Fruit fly (Drosophila melanogaster): Measurements from ENCODE around the gene Atg1.

Gene Atg1

DNA sequence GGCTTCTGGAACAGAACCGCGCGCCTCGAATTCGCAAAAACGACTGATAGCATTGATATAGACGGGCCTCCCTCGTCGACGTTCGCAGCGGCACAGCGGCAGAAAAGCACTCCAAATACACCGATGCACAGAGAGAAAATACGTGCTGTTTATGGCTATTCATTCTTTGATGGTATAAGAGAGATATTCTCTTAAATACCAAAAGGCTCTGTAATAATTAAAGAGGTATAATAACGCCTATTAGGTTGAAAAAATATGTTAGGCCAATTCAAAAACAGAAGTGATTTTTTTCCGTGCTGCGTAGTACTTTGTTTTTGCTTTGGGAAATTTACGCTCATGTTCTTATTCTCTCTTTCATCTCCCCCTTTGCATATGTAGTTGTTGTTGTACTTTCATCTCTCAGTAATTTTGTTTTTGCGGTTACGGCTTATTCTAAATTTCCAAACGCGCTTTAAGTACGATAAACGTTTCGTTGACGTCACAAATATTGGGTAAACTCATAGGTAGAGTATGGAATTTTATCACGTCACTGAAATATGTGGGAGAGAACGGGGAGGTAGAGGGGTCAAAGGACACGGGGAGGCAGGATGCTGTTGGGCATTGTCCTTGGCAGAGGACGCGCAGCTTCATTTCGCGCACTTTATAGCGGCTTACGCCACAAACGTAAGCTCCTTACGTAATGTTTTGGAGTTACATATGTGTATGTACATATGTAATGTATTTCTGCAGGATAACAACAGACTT is 38.3 kb upstream of the Atg1 start, which contains the start of gene nebu (continued):
- TF ChIP-seq tap (tag; optimal IDR thresholded peaks at IDR 0.05) = peak; percentile 91
- TF ChIP-seq CG4328 (GFP tag; optimal IDR thresholded peaks at IDR 0.05) = peak; percentile 84
- peak; percentile 98 for TF ChIP-seq CG12659 (GFP tag; optimal IDR thresholded peaks at IDR 0.05)
- peak in 1 of 2 experiments; percentile 95 for TF ChIP-seq eve (GFP tag; optimal IDR thresholded peaks at IDR 0.05)
- TF ChIP-seq pros (GFP tag; optimal IDR thresholded peaks at IDR 0.05) = no peak
- TF ChIP-seq NfI (GFP tag; optimal IDR thresholded peaks at IDR 0.05) = peak; percentile 95
- TF ChIP-seq D19A (tag; optimal IDR thresholded peaks at IDR 0.05) = peak; percentile 88
- TF ChIP-seq pan (optimal IDR thresholded peaks at IDR 0.05) = no peak
- TF ChIP-seq pan (GFP tag; optimal IDR thresholded peaks at IDR 0.05 in 1 of 2, IDR thresholded peaks at IDR 0.05 in 1 of 2) = peak in 1 of 2 experiments; percentile 97
- TF ChIP-seq CG3281 (GFP tag; optimal IDR thresholded peaks at IDR 0.05) = peak; percentile 98
- TF ChIP-seq YL-1 (GFP tag; optimal IDR thresholded peaks at IDR 0.05) = peak; percentile 55
- TF ChIP-seq lov (optimal IDR thresholded peaks at IDR 0.05) = no peak
- TF ChIP-seq lov (GFP tag; IDR thresholded peaks at IDR 0.05) = peak; percentile 88
- peak; percentile 99 for TF ChIP-seq gro (GFP tag; optimal IDR thresholded peaks at IDR 0.05)
- TF ChIP-seq da (GFP tag; optimal IDR thresholded peaks at IDR 0.05) = peak; percentile 90
- TF ChIP-seq slbo (GFP tag; IDR thresholded peaks at IDR 0.05) = peak; percentile 99
- TF ChIP-seq slou (GFP tag; optimal IDR thresholded peaks at IDR 0.05) = peak; percentile 86
- peak; percentile 95 for TF ChIP-seq ems (GFP tag; optimal IDR thresholded peaks at IDR 0.05)
- TF ChIP-seq sug (tag; optimal IDR thresholded peaks at IDR 0.05) = peak; percentile 92
- peak; percentile 90 for TF ChIP-seq Mad (GFP tag; optimal IDR thresholded peaks at IDR 0.05)
- peak; percentile 90 for TF ChIP-seq MTF-1 (GFP tag; optimal IDR thresholded peaks at IDR 0.05; ENCODE audit: borderline replicate concordance)
- peak; percentile 94; the same call in 1 of the 2 replicates for TF ChIP-seq CG6689 (GFP tag; IDR thresholded peaks at IDR 0.05)
- TF ChIP-seq Taf1 (GFP tag; IDR thresholded peaks at IDR 0.05) = peak; percentile 94
- peak; percentile 68; the same call in 2 of the 3 replicates for TF ChIP-seq CG2199 (GFP tag; IDR thresholded peaks at IDR 0.05)
- peak; percentile 90 for TF ChIP-seq ATbp (GFP tag; optimal IDR thresholded peaks at IDR 0.05)
- no peak; the same call in 1 of the 2 replicates for TF ChIP-seq Bgb (GFP tag; IDR thresholded peaks at IDR 0.05; ENCODE audit: partially characterized antibody)
- peak; percentile 92 to 95 for TF ChIP-seq chif (GFP tag; optimal IDR thresholded peaks at IDR 0.05)
- no peak for TF ChIP-seq CG7963 (GFP tag; IDR thresholded peaks at IDR 0.05; ENCODE audit: partially characterized antibody)
- peak; percentile 89 for TF ChIP-seq Hmx (GFP tag; optimal IDR thresholded peaks at IDR 0.05)
- peak; percentile 38 for TF ChIP-seq CTCF (GFP tag; optimal IDR thresholded peaks at IDR 0.05)
- peak; percentile 93 for TF ChIP-seq tup (GFP tag; optimal IDR thresholded peaks at IDR 0.05)
- peak; percentile 99 for TF ChIP-seq CG7786 (GFP tag; optimal IDR thresholded peaks at IDR 0.05)
- TF ChIP-seq bcd (GFP tag; optimal IDR thresholded peaks at IDR 0.05) = peak; percentile 97
- peak; percentile 95 for TF ChIP-seq H15 (GFP tag; IDR thresholded peaks at IDR 0.05)
- TF ChIP-seq CG11093 (GFP tag; IDR thresholded peaks at IDR 0.05) = peak; percentile 94
- peak; percentile 83 for TF ChIP-seq Mes4 (GFP tag; optimal IDR thresholded peaks at IDR 0.05)
- peak; percentile 84 for TF ChIP-seq run (tag; optimal IDR thresholded peaks at IDR 0.05)
- no peak for TF ChIP-seq knrl (GFP tag; IDR thresholded peaks at IDR 0.05; ENCODE audit: partially characterized antibody)
- TF ChIP-seq psq (GFP tag; optimal IDR thresholded peaks at IDR 0.05) = peak; percentile 67
- peak; percentile 98 for TF ChIP-seq lilli (GFP tag; optimal IDR thresholded peaks at IDR 0.05)
- no peak for TF ChIP-seq CG9797 (GFP tag; optimal IDR thresholded peaks at IDR 0.05)
- TF ChIP-seq CG18619 (GFP tag; optimal IDR thresholded peaks at IDR 0.05) = peak; percentile 96
- TF ChIP-seq Scr (GFP tag; IDR thresholded peaks at IDR 0.05; ENCODE audit: partially characterized antibody) = no peak
- TF ChIP-seq nerfin-1 (tag; optimal IDR thresholded peaks at IDR 0.05) = peak; percentile 67
- TF ChIP-seq CG14860 (GFP tag; IDR thresholded peaks at IDR 0.05; ENCODE audit: partially characterized antibody) = no peak
- TF ChIP-seq h (optimal IDR thresholded peaks at IDR 0.05) = no peak
- no peak for TF ChIP-seq Dref (GFP tag; IDR thresholded peaks at IDR 0.05)
- TF ChIP-seq CG14050 (GFP tag; IDR thresholded peaks at IDR 0.05) = peak; percentile 94
- TF ChIP-seq Dll (GFP tag; IDR thresholded peaks at IDR 0.05; ENCODE audit: partially characterized antibody) = no peak
- TF ChIP-seq sens-2 (GFP tag; IDR thresholded peaks at IDR 0.05) = peak; percentile 81; the same call in 1 of the 2 replicates

Data from whole organism, embryonic.